Fruit fly (Drosophila melanogaster) whole organism, pupa: ENCODE results near the gene CG11878.

Experiments used
- CG10348 ChIP-seq: fragments of 200-800 bp; sonication (Bioruptor generic); IDR thresholded peaks from 2 replicates; pipeline ENCODE4 v1.3.6; 2022; ENCODE audit warnings: missing biosample characterization, missing genetic modification characterization
- CG12605 ChIP-seq: fragments of 200-800 bp; sonication (Bioruptor generic); IDR thresholded peaks from 2 replicates; pipeline ENCODE4 v1.3.6; 2022; ENCODE audit warnings: missing biosample characterization, missing genetic modification characterization
- CG13204 ChIP-seq: fragments of 200-800 bp; sonication (Bioruptor generic); optimal IDR thresholded peaks from 2 replicates; lab custom pipeline; 2018; ENCODE audit warnings: missing biosample characterization, mild to moderate bottlenecking, missing genetic modification characterization, moderate library complexity
- CG14655 ChIP-seq: fragments of 200-800 bp; sonication (Bioruptor generic); optimal IDR thresholded peaks from 3 replicates; lab custom pipeline; 2017; ENCODE audit warnings: mild to moderate bottlenecking, missing biosample characterization, missing genetic modification reagents, missing genetic modification characterization
- CG15710 ChIP-seq: fragments of 200-800 bp; sonication (Bioruptor generic); optimal IDR thresholded peaks from 2 replicates; lab custom pipeline; 2018; ENCODE audit warnings: missing biosample characterization, mild to moderate bottlenecking, missing genetic modification characterization, moderate library complexity
- CG17806 ChIP-seq: fragments of 200-800 bp; sonication (Bioruptor generic); optimal IDR thresholded peaks from 2 replicates; lab custom pipeline; 2018; ENCODE audit warnings: missing biosample characterization, mild to moderate bottlenecking, missing genetic modification characterization, moderate library complexity
- CG32121 ChIP-seq: fragments of 200-800 bp; sonication (Bioruptor generic); IDR thresholded peaks from 2 replicates; pipeline ENCODE4 v1.3.6; 2022; ENCODE audit warnings: missing biosample characterization, missing genetic modification characterization
- CG34367 ChIP-seq: fragments of 200-800 bp; sonication (Bioruptor generic); optimal IDR thresholded peaks from 2 replicates; lab custom pipeline; 2018; ENCODE audit warnings: missing biosample characterization, mild to moderate bottlenecking, missing genetic modification characterization
- CG4496 ChIP-seq: fragments of 200-800 bp; sonication (Bioruptor generic); IDR thresholded peaks from 3 replicates; pipeline ENCODE4 v1.3.6; 2022; ENCODE audit warnings: missing biosample characterization, missing genetic modification characterization
- CG8159 ChIP-seq: fragments of 200-800 bp; sonication (Bioruptor generic); optimal IDR thresholded peaks from 3 replicates; lab custom pipeline; 2018; ENCODE audit warnings: missing biosample characterization, mild to moderate bottlenecking, missing genetic modification characterization, moderate library complexity
- CG8301 ChIP-seq: fragments of 200-800 bp; sonication (Bioruptor generic); optimal IDR thresholded peaks from 2 replicates; lab custom pipeline; 2018; ENCODE audit warnings: missing biosample characterization, mild to moderate bottlenecking, missing genetic modification characterization
- CG9948 ChIP-seq: fragments of 200-800 bp; sonication (Bioruptor generic); optimal IDR thresholded peaks from 2 replicates; lab custom pipeline; 2018; ENCODE audit warnings: missing biosample characterization, mild to moderate bottlenecking, missing genetic modification characterization, moderate library complexity
- D1 ChIP-seq: fragments of 200-800 bp; sonication (Bioruptor generic); optimal IDR thresholded peaks from 2 replicates; lab custom pipeline; 2018; ENCODE audit warnings: missing biosample characterization, mild to moderate bottlenecking, missing genetic modification characterization, moderate library complexity
- EcR ChIP-seq: fragments of 200-800 bp; sonication (Bioruptor generic); optimal IDR thresholded peaks from 3 replicates; lab custom pipeline; 2019; ENCODE audit warnings: missing biosample characterization, missing genetic modification characterization, mild to moderate bottlenecking, moderate library complexity, missing genetic modification reagents
- Ets98B ChIP-seq: fragments of 200-800 bp; sonication (Bioruptor generic); IDR thresholded peaks from 2 replicates; pipeline ENCODE4 v1.3.6; 2022; ENCODE audit warnings: missing biosample characterization, missing genetic modification characterization
- Pif1A ChIP-seq: fragments of 200-800 bp; sonication (Bioruptor generic); optimal IDR thresholded peaks from 3 replicates; lab custom pipeline; 2016; ENCODE audit warnings: missing biosample characterization, missing genetic modification characterization
- Pif1B ChIP-seq: fragments of 200-800 bp; sonication (Bioruptor generic); optimal IDR thresholded peaks from 3 replicates; lab custom pipeline; 2016; ENCODE audit warnings: missing biosample characterization, missing genetic modification characterization
- Snoo ChIP-seq: fragments of 200-800 bp; sonication (Bioruptor generic); optimal IDR thresholded peaks from 3 replicates; lab custom pipeline; 2017; ENCODE audit warnings: missing biosample characterization, mild to moderate bottlenecking, missing genetic modification characterization, inconsistent platforms
- fd96Ca ChIP-seq: fragments of 200-800 bp; sonication (Bioruptor generic); IDR thresholded peaks from 3 replicates; pipeline ENCODE4 v1.3.6; 2022; ENCODE audit warnings: missing biosample characterization, missing genetic modification characterization
- gl ChIP-seq: fragments of 200-800 bp; sonication (Bioruptor generic); optimal IDR thresholded peaks from 2 replicates; lab custom pipeline; 2018; ENCODE audit warnings: missing biosample characterization, mild to moderate bottlenecking, missing genetic modification characterization
- rn ChIP-seq: fragments of 200-800 bp; sonication (Bioruptor generic); IDR thresholded peaks from 2 replicates; pipeline ENCODE4 v1.3.6; 2022; ENCODE audit warnings: missing biosample characterization, missing genetic modification characterization

The CG11878 gene

DNA sequence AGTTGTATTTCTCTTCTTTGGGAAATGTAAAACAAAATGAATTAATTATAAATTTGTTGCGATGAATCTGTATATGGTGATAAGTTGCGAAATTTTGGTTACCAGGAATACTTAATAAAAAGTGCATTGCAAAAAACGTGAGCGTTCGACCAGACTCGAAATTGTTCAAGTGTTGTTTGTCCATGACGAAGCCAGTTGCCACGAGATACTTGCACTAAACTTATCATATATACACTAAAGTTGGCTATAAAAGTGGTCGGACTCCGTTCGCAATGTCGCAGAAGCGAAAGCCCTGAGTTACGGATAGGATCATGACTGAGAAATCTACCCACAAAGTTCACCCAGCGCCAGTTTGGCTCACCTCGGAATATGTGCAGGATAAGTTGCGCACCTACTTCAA is at the start of gene CG11878:
Gene CG11878 (plus strand): TSS at position 301 of the 400 bp plus-strand sequence.
- TF ChIP-seq CG8159 (no peak), CG32121 (no peak), fd96Ca (GFP tag; lab: Robert Waterston, UW) (no peak), CG12605 (no peak)

DNA sequence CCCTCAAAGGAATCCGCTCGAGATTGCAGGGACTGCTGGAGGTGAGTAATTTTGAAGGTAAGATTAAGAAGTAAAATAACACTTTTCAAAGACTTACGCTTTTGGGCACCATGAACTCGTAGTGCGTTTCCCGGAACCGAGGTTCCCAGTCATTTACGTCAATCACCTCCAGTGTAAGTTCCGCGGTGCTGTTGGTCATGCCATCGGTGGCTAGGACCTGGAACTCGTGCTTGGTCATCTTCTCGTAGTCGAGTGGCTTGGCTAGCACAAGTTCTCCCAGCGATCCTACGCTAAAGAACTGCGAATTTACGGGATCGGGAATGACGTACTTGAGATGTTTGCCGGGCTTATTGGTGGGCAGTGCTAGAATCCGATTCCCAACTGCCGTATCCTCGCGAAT is 48.2 kb upstream of the CG11878 start:
- TF ChIP-seq CG13204 (GFP tag; lab: Kevin White, UChicago) (no peak), CG4496 (GFP tag; lab: Robert Waterston, UW) (no peak), CG8301 (no peak)

DNA sequence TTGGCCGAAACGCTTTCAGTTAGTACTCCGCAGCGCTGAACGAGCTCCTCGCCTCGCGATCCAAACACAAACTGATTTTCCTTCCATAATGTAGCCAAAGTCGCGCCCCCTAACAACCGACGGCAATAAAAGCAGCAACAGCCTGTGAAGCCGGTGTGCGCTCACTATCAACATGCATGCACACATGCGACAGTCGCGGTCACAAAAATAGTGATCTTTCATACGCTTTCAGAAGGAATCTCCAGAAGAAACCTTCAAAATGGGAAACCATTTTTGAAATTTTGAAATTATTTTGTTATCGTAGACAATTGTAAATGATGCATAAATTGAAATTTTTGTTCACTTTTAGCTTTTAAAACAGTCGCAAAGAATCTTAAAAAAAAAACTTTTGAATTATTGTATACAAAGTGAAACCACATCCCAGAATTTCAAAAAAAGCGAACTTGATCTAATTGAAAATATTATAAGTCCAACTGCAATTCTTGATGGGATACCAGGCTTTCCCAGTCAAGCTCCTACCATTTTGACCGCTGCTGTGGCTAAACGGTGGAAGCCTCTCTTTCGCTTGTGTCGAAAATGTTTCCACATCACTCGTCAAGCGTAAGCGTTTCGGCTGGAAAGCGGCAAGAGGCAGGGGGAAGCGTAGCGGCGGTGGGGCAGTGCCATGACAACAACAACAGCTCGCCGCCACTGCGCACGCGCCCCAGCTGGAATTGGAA is 41.2 kb upstream of the CG11878 start, which contains the start of gene Cad96Cb:
Gene Cad96Cb (minus strand): TSS at position 51 of the 719 bp plus-strand sequence.
- TF ChIP-seq Pif1B (GFP tag; lab: Kevin White, UChicago) (peak; percentile 90), CG8301 (peak; percentile 94), Pif1A (peak; percentile 93), CG32121 (peak; percentile 71; the same call in 1 of the 2 replicates), CG34367 (peak; percentile 82), CG4496 (GFP tag; lab: Robert Waterston, UW) (peak; percentile 76; the same call in 2 of the 3 replicates), Ets98B (GFP tag; lab: Robert Waterston, UW) (peak; percentile 64), CG12605 (peak; percentile 49), CG17806 (peak; percentile 84), CG13204 (GFP tag; lab: Kevin White, UChicago) (peak; percentile 67), CG14655 (peak; percentile 97), CG10348 (0 out of 2 replicates have a peak, but pooled peaks have one; percentile 7), fd96Ca (GFP tag; lab: Robert Waterston, UW) (peak; percentile 56), EcR (GFP tag; lab: Kevin White, UChicago) (no peak), gl (tag; lab: Kevin White, UChicago) (peak; percentile 68), D1 (tag; lab: Kevin White, UChicago) (peak; percentile 73), CG9948 (tag; lab: Kevin White, UChicago) (peak; percentile 92), Snoo (tag; lab: Kevin White, UChicago) (peak; percentile 92), rn (peak; percentile 54), CG15710 (tag; lab: Kevin White, UChicago) (peak; percentile 91), CG8159 (peak; percentile 92)

DNA sequence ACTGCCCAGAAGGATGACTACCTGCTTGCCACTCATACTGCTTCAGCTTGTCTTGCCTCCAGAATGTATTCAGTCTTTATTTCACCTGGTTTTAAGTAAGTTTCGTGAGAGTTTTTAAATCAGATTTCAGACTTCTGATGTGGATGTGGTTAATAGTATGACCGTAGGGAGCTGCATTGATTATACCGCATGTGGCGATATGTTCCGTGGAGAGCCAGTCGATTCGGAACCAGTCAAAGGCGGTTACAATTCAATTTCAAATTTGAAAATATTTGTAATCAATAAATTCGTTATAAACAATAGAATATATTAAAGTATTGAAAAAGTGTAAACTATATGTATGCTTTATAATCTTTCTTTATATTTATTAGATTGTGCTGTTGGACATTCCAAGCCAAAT is 38.3 kb upstream of the CG11878 start, which contains the start of gene Sil1:
Gene Sil1 (minus strand): TSS at position 168 of the 400 bp plus-strand sequence.
- TF ChIP-seq CG17806 (no peak), CG8301 (no peak), Pif1B (GFP tag; lab: Kevin White, UChicago) (no peak), Snoo (tag; lab: Kevin White, UChicago) (no peak), CG9948 (tag; lab: Kevin White, UChicago) (no peak), CG34367 (no peak), CG8159 (no peak), D1 (tag; lab: Kevin White, UChicago) (no peak)

DNA sequence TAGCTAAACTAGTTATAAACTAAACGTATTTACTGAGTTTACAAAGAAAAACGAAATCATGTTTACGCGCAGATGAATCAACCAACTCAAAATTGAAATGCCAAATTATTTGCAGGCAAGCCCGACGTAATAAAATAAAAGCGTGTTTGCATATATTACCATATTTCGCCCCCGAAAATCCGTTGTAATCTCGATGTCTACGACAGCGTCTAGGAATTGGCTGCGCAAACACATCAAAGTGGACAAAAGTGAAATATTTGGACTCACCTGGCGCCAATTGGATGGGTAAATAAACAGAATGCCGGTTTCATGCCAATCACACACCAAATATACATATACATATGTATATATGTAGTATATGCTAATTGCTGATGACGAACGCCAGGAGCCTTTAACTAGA is 37.5 kb upstream of the CG11878 start:
- TF ChIP-seq Ets98B (GFP tag; lab: Robert Waterston, UW) (no peak), CG8301 (no peak), CG13204 (GFP tag; lab: Kevin White, UChicago) (no peak), CG10348 (no peak), fd96Ca (GFP tag; lab: Robert Waterston, UW) (no peak), gl (tag; lab: Kevin White, UChicago) (no peak), CG15710 (tag; lab: Kevin White, UChicago) (no peak), Pif1A (no peak)

DNA sequence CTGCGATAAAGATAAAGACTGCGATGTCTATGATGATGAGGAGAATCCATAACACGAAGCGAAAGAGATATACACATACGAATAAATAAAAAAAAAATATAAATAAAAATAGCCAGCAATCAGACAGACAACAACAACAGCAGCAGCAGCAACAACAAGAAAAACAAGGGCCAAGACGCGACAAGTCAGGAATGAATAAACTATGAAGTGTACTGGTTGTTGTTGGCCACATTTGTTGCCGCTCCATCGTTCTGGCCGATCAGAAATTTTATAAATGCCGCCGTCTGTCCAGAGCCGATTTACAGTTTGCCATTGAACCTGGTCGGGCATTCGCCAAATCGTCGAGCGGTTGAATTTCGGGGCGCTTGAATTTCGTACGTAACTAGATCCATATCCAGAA is 36.3 kb upstream of the CG11878 start, which contains the start of gene Jhbp7:
Gene Jhbp7 (plus strand): TSS at position 301 of the 400 bp plus-strand sequence.
- no peak for TF ChIP-seq CG34367
- peak; percentile 81 for TF ChIP-seq EcR (GFP tag; lab: Kevin White, UChicago)

DNA sequence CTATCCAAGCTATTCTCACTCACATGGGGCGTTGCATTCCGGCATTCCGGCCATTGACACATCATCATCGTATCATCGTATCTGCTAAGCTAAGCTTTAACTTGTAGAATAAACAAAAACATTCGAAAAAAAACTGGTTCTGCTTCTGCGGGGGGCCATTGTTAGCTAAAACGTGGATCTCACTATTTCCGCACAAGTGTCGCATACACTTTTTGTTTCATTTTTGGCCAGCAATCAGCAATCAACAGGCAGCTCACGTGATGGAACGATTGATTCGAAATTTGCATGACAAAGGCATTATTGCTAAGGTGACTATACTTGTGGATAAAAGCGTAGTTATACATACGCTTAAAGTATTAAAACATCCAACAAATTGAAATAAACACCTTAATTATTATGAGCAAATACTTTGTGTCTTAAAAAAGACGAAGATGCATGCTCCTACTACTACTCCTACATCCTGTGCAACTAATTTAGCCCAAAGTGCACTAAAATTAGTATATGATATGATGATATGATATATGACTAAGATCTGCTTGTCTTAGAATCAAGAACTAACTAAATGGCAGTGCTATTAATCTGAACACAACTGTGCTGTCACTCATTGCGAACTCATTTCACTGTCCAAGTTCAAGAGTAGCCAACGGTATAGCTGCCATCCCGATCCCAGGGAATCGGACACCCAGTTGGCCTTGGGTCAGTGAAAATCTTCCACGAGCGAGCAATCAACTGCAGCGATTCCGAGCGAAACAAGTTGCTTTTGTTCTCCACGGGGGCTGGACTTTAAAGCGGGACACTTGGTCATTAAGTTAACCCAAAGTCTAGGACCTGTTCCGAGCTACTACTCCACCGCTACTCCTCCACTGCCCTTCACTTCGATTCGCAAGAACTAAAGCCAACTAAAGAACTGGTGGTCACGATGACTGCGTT is 34.6 kb upstream of the CG11878 start:
- no peak for TF ChIP-seq CG8301
- peak; percentile 11 for TF ChIP-seq CG34367
- peak; percentile 22 for TF ChIP-seq CG15710 (tag; lab: Kevin White, UChicago)
- TF ChIP-seq CG17806: peak; percentile 3
- no peak for TF ChIP-seq gl (tag; lab: Kevin White, UChicago)
- peak; percentile 33 for TF ChIP-seq CG9948 (tag; lab: Kevin White, UChicago)
- TF ChIP-seq CG8159: peak; percentile 60
- no peak for TF ChIP-seq fd96Ca (GFP tag; lab: Robert Waterston, UW)
- no peak for TF ChIP-seq CG13204 (GFP tag; lab: Kevin White, UChicago)
- no peak for TF ChIP-seq CG4496 (GFP tag; lab: Robert Waterston, UW)
- peak; percentile 94 for TF ChIP-seq EcR (GFP tag; lab: Kevin White, UChicago)
- no peak for TF ChIP-seq Pif1A
- no peak for TF ChIP-seq D1 (tag; lab: Kevin White, UChicago)
